Fruit fly (Drosophila melanogaster): ENCODE data around the gene AhcyL1.

DNA sequence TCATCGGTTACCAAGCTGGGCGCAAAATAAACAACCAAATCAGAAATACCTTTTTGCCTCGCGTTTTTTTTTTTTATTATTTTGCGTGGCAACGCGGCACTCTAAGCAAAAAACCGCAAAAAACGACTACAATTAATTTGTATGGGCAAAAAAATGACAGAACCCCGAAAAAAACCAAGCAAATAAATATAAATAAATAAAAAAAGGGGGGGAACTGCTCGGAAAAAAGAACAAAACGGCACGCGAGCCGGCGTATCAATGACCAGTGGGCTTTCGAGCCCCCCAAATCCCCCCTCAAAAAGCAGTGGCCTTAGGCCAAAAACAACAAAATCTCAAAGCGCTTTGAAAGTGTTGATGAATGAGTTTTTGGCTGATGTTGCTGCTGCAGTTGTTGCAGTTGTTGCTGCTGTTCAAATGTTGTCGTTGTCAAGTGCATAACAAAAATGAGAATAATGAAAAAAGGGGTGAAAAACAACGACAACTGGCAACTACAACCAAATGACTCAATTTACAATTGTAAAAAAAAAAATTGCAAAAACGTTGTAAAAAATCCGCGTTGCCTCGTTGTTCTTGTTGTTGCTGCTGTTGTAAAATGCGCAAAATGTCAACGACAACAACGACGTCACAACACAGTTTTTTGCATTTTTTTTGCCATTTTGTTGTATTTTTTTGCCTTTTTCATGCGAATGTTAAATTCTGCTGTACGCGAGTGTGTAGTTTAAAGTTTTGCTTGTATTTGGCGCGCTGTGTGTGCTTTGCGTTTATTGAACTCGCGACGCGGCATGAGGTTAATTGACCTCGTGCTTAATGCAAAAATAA lies 33.2 kb upstream of the AhcyL1 start:
- no peak for TF ChIP-seq Hr39 (GFP tag; optimal IDR thresholded peaks at IDR 0.05)
- TF ChIP-seq dac (GFP tag; optimal IDR thresholded peaks at IDR 0.05) = no peak

All from whole organism, prepupa.